Worm (Caenorhabditis elegans): ENCODE measurements around the gene T10F2.2.
A peak's percentile ranks its signal among the peaks of the same experiment; 100 is the strongest.

The T10F2.2 gene

ce11 chrIII:5165211-5165610, at the start of gene T10F2.2:
TSS of gene T10F2.2 (minus strand) at chrIII:5165311.
- TF ChIP-seq ceh-39 (tag; optimal IDR thresholded peaks at IDR 0.05) (no peak), ces-1 (GFP tag; optimal IDR thresholded peaks at IDR 0.05) (no peak), mep-1 (tag; optimal IDR thresholded peaks at IDR 0.05) (no peak), lin-13 (tag; optimal IDR thresholded peaks at IDR 0.05) (no peak), snpc-4 (tag; optimal IDR thresholded peaks at IDR 0.05) (no peak), nhr-28 (tag; optimal IDR thresholded peaks at IDR 0.05) (no peak), elt-1 (tag; optimal IDR thresholded peaks at IDR 0.05; ENCODE audit: borderline replicate concordance, insufficient read depth) (no peak)

DNA sequence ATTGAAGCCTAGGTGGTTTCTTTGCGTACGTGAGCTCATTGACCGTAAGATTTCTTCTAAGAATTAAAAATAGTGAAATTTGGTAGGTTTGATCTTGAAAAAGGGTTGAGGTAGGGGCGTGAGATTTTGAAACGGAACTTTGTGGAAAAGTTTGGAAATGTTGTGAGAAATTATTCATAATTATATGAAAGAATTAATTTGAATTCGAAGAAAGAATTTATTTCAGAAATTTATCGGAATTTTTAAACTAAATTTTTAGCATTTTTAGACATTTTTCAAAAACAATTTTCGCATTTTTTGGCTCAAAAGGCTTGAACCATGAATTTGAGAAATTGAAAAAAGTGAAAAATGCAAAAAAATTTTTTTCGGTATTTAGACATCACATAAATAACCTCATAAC, 49.1 kb upstream of the T10F2.2 start:
- TF ChIP-seq lin-13 (tag; optimal IDR thresholded peaks at IDR 0.05), result no peak
- TF ChIP-seq elt-3 (tag; optimal IDR thresholded peaks at IDR 0.05), result no peak
- no peak for TF ChIP-seq ceh-39 (tag; optimal IDR thresholded peaks at IDR 0.05)
- no peak for TF ChIP-seq mep-1 (tag; optimal IDR thresholded peaks at IDR 0.05)
- TF ChIP-seq ceh-43 (GFP tag; optimal IDR thresholded peaks at IDR 0.05), result no peak
- TF ChIP-seq lin-32 (GFP tag; optimal IDR thresholded peaks at IDR 0.05), result no peak
- TF ChIP-seq pha-4 (tag; optimal IDR thresholded peaks at IDR 0.05), result no peak
- TF ChIP-seq nhr-2 (tag; optimal IDR thresholded peaks at IDR 0.05), result no peak

- peak; percentile 7 for TF ChIP-seq tbx-8 (GFP tag; optimal IDR thresholded peaks at IDR 0.05)
- TF ChIP-seq ceh-83 (GFP tag; optimal IDR thresholded peaks at IDR 0.05), result peak; percentile 88
- peak; percentile 0 for TF ChIP-seq mep-1 (tag; optimal IDR thresholded peaks at IDR 0.05)
- TF ChIP-seq cnd-1 (tag; optimal IDR thresholded peaks at IDR 0.05), result peak; percentile 85
- peak; percentile 75 for TF ChIP-seq ham-2 (GFP tag; optimal IDR thresholded peaks at IDR 0.05)
- TF ChIP-seq unc-120 (tag; optimal IDR thresholded peaks at IDR 0.05; ENCODE audit: poor library complexity, severe bottlenecking), result peak; percentile 46
- TF ChIP-seq nhr-2 (tag; optimal IDR thresholded peaks at IDR 0.05), result peak; percentile 46
- TF ChIP-seq sptf-1 (tag; optimal IDR thresholded peaks at IDR 0.05), result peak; percentile 85
- TF ChIP-seq flh-1 (GFP tag; optimal IDR thresholded peaks at IDR 0.05), result peak; percentile 45
- peak; percentile 60 for TF ChIP-seq ceh-43 (GFP tag; optimal IDR thresholded peaks at IDR 0.05)
- peak; percentile 15 for TF ChIP-seq nhr-12 (tag; optimal IDR thresholded peaks at IDR 0.05)
- TF ChIP-seq bed-3 (GFP tag; optimal IDR thresholded peaks at IDR 0.05), result peak; percentile 58
Observed at ce11 chrIII:5211137-5211648, 46.1 kb upstream of the T10F2.2 start.

- TF ChIP-seq nhr-237 (tag; optimal IDR thresholded peaks at IDR 0.05) (no peak), ces-1 (GFP tag; optimal IDR thresholded peaks at IDR 0.05) (no peak), mab-5 (tag; optimal IDR thresholded peaks at IDR 0.05) (peak; percentile 53), drap-1 (GFP tag; optimal IDR thresholded peaks at IDR 0.05) (no peak), unc-62 (GFP tag; optimal IDR thresholded peaks at IDR 0.05) (peak; percentile 25), unc-39 (tag; optimal IDR thresholded peaks at IDR 0.05) (no peak), tbx-8 (GFP tag; optimal IDR thresholded peaks at IDR 0.05) (no peak)
Observed at ce11 chrIII:5210269-5210668, 45.2 kb upstream of the T10F2.2 start.

DNA sequence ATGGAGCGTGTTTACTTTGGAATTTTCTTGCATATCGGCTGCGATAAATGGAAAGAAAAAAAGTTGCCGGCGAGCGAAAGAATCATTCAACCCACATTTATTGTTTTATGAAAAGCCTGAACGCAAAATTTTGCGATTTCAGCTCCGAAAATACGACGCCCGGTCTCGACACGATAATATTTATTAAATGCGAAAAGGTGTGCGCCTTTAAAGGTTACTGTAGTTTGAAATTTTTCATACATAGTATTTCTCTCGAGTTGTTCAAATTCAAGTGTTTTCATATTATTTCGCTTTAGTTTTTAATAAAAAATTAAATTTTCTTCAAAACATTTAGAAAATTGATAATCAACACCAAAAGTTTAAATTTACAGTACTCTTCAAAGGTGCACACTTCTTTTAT, 43.9 kb upstream of the T10F2.2 start, which contains the start of gene syx-16:
Gene syx-16 (minus strand): TSS at position 118 of the 400 bp plus-strand sequence.
- no peak for TF ChIP-seq ham-2 (GFP tag; optimal IDR thresholded peaks at IDR 0.05)
- no peak for TF ChIP-seq unc-120 (tag; optimal IDR thresholded peaks at IDR 0.05; ENCODE audit: poor library complexity, severe bottlenecking)
- TF ChIP-seq ces-1 (GFP tag; optimal IDR thresholded peaks at IDR 0.05), result no peak

DNA sequence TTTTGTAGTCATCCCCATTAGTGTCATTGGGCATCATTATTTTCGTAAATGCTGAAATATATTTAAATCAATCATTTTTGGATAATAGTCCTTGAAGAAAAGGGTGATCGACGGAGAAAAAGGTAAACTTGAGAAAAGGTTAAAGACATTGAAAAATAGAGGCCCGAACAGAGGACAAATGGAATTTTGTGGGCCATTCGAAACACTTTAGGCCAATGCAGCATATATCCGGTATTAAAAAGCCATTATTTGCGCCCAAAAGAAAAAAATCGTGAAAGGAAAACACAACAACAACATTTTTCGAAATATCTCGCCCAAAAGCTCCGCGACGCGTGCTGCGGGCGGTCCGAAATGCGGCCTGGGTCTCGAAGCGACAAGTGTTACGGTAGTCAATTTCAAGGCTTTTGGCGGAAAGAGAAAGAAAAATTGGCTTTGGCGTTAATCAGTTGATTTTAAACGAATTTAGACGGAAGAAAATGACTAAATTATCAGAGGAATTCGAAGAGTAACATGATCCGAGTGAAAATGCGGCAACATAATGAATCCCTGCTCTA, 41.8 kb upstream of the T10F2.2 start, which contains the start of gene morc-1:
Gene morc-1 (minus strand): TSS at position 51 of the 554 bp plus-strand sequence.
- TF ChIP-seq sem-2 (GFP tag; optimal IDR thresholded peaks at IDR 0.05) (no peak), tbx-8 (GFP tag; optimal IDR thresholded peaks at IDR 0.05) (no peak), elt-1 (tag; optimal IDR thresholded peaks at IDR 0.05; ENCODE audit: borderline replicate concordance, insufficient read depth) (no peak), nhr-237 (tag; optimal IDR thresholded peaks at IDR 0.05) (no peak), nhr-2 (tag; optimal IDR thresholded peaks at IDR 0.05) (no peak), drap-1 (GFP tag; optimal IDR thresholded peaks at IDR 0.05) (no peak), mls-2 (tag; optimal IDR thresholded peaks at IDR 0.05) (no peak), zip-8 (tag; optimal IDR thresholded peaks at IDR 0.05) (no peak), cnd-1 (tag; optimal IDR thresholded peaks at IDR 0.05) (no peak), flh-1 (GFP tag; optimal IDR thresholded peaks at IDR 0.05) (no peak), mep-1 (tag; optimal IDR thresholded peaks at IDR 0.05) (no peak), lin-13 (tag; optimal IDR thresholded peaks at IDR 0.05) (no peak), unc-62 (GFP tag; optimal IDR thresholded peaks at IDR 0.05) (no peak), hlh-1 (tag; optimal IDR thresholded peaks at IDR 0.05) (no peak), unc-39 (tag; optimal IDR thresholded peaks at IDR 0.05) (no peak), ceh-83 (GFP tag; optimal IDR thresholded peaks at IDR 0.05) (no peak), elt-3 (tag; optimal IDR thresholded peaks at IDR 0.05) (no peak), nhr-28 (tag; optimal IDR thresholded peaks at IDR 0.05) (no peak), lsy-2 (tag; optimal IDR thresholded peaks at IDR 0.05) (no peak)

Data from whole organism, mixed stage, embryonic.